Worm (Caenorhabditis elegans) whole organism, midembryonic: ENCODE measurements around the gene fbxa-210.

ENCODE experiments used
- T22C8.4 ChIP-seq: fragments of 200-800 bp; sonication (Bioruptor generic); IDR thresholded peaks from 2 replicates; pipeline ENCODE4 v1.3.6; 2022; ENCODE audit warnings: missing genetic modification characterization, missing compliant biosample characterization
- cog-1 ChIP-seq: sonication (generic microtip); optimal IDR thresholded peaks from 2 replicates; lab custom pipeline; 2016; ENCODE audit warnings: missing genetic modification characterization, missing compliant biosample characterization
- flt-1 ChIP-seq: fragments of 200-800 bp; sonication (Bioruptor generic); IDR thresholded peaks from 2 replicates; pipeline ENCODE4 v1.3.6; 2022; ENCODE audit warnings: missing genetic modification characterization, missing compliant biosample characterization
- klf-2 ChIP-seq: fragments of 200-800 bp; sonication (Bioruptor generic); conservative IDR thresholded peaks from 2 replicates; pipeline ENCODE4 v1.3.6; 2022; ENCODE audit warnings: missing genetic modification reagents, missing genetic modification characterization, missing compliant biosample characterization
- med-1 ChIP-seq: sonication (generic microtip); optimal IDR thresholded peaks from 2 replicates; lab custom pipeline; 2017; ENCODE audit warnings: missing genetic modification characterization, mild to moderate bottlenecking, missing compliant biosample characterization, antibody characterized with exemption, missing genetic modification reagents; ENCODE audit not compliant: insufficient read depth
- ref-1 ChIP-seq: fragments of 200-800 bp; sonication (Bioruptor generic); conservative IDR thresholded peaks from 2 replicates; pipeline ENCODE4 v1.3.6; 2022; ENCODE audit warnings: missing genetic modification reagents, missing genetic modification characterization, missing compliant biosample characterization
- tab-1 ChIP-seq: fragments of 200-800 bp; sonication (Bioruptor generic); IDR thresholded peaks from 2 replicates; pipeline ENCODE4 v1.3.6; 2022; ENCODE audit warnings: missing genetic modification characterization, missing compliant biosample characterization
- ztf-23 ChIP-seq: fragments of 200-800 bp; sonication (Bioruptor generic); IDR thresholded peaks from 2 replicates; pipeline ENCODE4 v1.3.6; 2022; ENCODE audit warnings: missing genetic modification reagents, missing genetic modification characterization, missing compliant biosample characterization
- ztf-29 ChIP-seq: fragments of 200-800 bp; sonication (Bioruptor generic); IDR thresholded peaks from 2 replicates; pipeline ENCODE4 v1.3.6; 2022; ENCODE audit warnings: missing genetic modification reagents, missing genetic modification characterization, missing compliant biosample characterization

The fbxa-210 gene

DNA sequence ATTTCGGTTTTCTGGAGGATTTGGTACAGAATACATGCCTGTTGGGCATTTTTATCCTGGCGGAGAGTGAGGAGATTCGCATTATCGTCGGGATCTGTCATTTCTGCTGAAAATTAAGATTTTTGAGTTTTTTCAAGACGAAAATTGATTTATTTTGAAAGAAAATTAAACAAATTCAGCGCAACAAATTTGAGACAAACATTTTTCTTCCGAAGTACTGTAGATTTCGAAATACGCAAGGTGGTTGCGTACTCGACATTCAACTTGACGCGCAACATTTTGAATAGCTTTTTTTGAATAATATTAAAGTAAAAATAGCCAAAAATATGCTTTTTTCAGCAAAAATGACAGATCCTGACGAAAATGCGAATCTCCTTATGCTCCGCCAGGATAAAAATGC lies 9.2 kb downstream of the fbxa-210 start, which contains the start of gene Y37H2A.7:
Gene Y37H2A.7 (minus strand): TSS at position 101 of the 400 bp plus-strand sequence.
- TF ChIP-seq ref-1 (GFP tag; lab: Robert Waterston, UW) = no peak
- TF ChIP-seq ztf-23 (GFP tag; lab: Robert Waterston, UW) = no peak
- no peak for TF ChIP-seq T22C8.4 (GFP tag; lab: Robert Waterston, UW)
- no peak for TF ChIP-seq cog-1 (tag; lab: Kevin White, UChicago)
- no peak for TF ChIP-seq ztf-29 (GFP tag; lab: Robert Waterston, UW)
- no peak for TF ChIP-seq flt-1 (GFP tag; lab: Robert Waterston, UW)
- no peak for TF ChIP-seq med-1
- no peak for TF ChIP-seq tab-1 (GFP tag; lab: Robert Waterston, UW)
- TF ChIP-seq klf-2 (GFP tag; lab: Robert Waterston, UW) = no peak

DNA sequence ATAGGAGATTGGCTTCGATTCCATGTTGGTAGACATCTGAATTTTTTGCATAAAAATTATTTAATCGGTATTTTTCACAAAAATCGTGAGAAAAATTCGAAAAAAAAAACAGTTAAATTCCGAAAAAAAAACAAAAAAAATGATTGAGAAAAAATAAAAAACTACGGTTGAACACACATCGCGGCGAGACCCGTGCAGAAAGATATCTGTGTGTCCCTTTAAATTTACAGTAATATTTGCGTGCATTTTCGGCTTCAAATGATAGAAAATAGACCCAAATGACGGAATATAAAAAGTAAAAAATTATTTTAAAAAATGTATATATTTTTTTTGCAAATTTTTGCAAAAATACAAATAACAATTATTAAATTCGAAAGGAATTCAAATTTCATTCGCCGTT lies 12.5 kb downstream of the fbxa-210 start:
- TF ChIP-seq med-1 (no peak), flt-1 (GFP tag; lab: Robert Waterston, UW) (no peak), tab-1 (GFP tag; lab: Robert Waterston, UW) (no peak), cog-1 (tag; lab: Kevin White, UChicago) (no peak), ztf-23 (GFP tag; lab: Robert Waterston, UW) (no peak), ztf-29 (GFP tag; lab: Robert Waterston, UW) (no peak), T22C8.4 (GFP tag; lab: Robert Waterston, UW) (no peak), klf-2 (GFP tag; lab: Robert Waterston, UW) (no peak), ref-1 (GFP tag; lab: Robert Waterston, UW) (no peak)

DNA sequence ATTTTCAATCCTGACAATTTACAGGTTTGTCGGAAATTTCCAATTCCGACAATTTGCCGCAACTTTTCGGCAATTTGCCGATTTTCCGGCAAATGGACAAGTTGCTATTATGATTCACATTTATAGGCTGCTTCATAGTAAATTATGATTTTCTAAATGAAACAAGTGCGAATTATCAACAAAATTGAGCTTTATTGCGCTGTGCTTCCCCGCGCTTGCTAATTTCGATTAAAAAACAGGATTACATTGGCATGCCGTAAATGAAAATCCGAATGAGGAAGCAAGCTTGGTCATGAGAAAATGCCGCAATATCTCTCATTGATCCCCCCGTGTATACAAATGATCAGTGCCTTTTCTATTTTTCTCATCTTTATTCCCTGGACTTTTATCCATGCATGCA lies 13.5 kb downstream of the fbxa-210 start, which contains the start of gene Y37H2A.10:
Gene Y37H2A.10 (plus strand): TSS at position 301 of the 400 bp plus-strand sequence.
- TF ChIP-seq ztf-23 (GFP tag; lab: Robert Waterston, UW) (no peak), T22C8.4 (GFP tag; lab: Robert Waterston, UW) (no peak), ztf-29 (GFP tag; lab: Robert Waterston, UW) (no peak), med-1 (no peak), klf-2 (GFP tag; lab: Robert Waterston, UW) (no peak), cog-1 (tag; lab: Kevin White, UChicago) (no peak), flt-1 (GFP tag; lab: Robert Waterston, UW) (no peak), tab-1 (GFP tag; lab: Robert Waterston, UW) (no peak), ref-1 (GFP tag; lab: Robert Waterston, UW) (no peak)

DNA sequence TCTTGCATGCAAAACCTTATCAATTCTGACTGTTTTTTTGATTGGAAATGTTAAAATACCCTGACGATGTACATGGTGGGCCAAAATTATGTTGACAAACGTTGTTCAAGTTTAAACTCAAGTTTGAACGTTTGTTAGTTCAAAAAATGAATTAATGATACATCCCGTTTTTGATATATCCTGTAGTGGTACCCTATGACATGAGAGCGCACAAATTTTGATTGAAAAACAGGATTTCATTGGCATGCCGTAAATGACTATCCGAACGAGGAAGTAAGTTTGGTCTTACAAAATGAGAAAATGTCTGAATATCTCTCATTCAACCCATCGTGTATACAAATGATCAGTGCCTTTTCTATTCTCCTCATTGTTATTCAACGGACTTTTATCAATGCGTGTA lies 16.0 kb downstream of the fbxa-210 start, which contains the start of gene Y37H2A.11:
Gene Y37H2A.11 (plus strand): TSS at position 301 of the 400 bp plus-strand sequence.
- TF ChIP-seq tab-1 (GFP tag; lab: Robert Waterston, UW) (no peak), klf-2 (GFP tag; lab: Robert Waterston, UW) (no peak), flt-1 (GFP tag; lab: Robert Waterston, UW) (no peak), ztf-23 (GFP tag; lab: Robert Waterston, UW) (no peak), cog-1 (tag; lab: Kevin White, UChicago) (no peak), ztf-29 (GFP tag; lab: Robert Waterston, UW) (no peak), T22C8.4 (GFP tag; lab: Robert Waterston, UW) (no peak), med-1 (no peak), ref-1 (GFP tag; lab: Robert Waterston, UW) (no peak)

DNA sequence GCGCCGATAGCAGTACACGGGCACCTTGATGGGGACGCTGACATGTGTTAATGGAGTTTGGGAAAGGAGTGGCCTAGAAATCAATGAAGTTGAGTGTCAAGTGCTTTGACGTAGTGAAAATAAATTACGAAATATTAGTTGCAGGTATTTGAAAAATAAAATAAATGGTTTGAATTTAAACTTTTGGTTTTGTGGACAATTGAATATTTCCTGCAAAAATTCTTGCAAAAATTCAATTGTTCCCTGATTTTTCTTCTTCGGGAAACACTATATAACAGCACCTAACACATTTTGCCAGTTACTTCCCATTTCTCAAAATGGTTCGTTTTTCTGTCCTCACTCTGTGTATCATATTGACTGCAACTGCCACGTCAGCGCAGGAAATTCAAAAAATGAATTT lies 17.4 kb downstream of the fbxa-210 start, which contains the start of gene Y37H2A.13:
Gene Y37H2A.13 (plus strand): TSS at position 301 of the 400 bp plus-strand sequence.
- no peak for TF ChIP-seq klf-2 (GFP tag; lab: Robert Waterston, UW)
- no peak for TF ChIP-seq flt-1 (GFP tag; lab: Robert Waterston, UW)
- no peak for TF ChIP-seq ztf-23 (GFP tag; lab: Robert Waterston, UW)
- no peak for TF ChIP-seq tab-1 (GFP tag; lab: Robert Waterston, UW)
- TF ChIP-seq med-1 = no peak
- TF ChIP-seq cog-1 (tag; lab: Kevin White, UChicago) = no peak
- no peak for TF ChIP-seq ref-1 (GFP tag; lab: Robert Waterston, UW)
- no peak for TF ChIP-seq ztf-29 (GFP tag; lab: Robert Waterston, UW)
- TF ChIP-seq T22C8.4 (GFP tag; lab: Robert Waterston, UW) = no peak

DNA sequence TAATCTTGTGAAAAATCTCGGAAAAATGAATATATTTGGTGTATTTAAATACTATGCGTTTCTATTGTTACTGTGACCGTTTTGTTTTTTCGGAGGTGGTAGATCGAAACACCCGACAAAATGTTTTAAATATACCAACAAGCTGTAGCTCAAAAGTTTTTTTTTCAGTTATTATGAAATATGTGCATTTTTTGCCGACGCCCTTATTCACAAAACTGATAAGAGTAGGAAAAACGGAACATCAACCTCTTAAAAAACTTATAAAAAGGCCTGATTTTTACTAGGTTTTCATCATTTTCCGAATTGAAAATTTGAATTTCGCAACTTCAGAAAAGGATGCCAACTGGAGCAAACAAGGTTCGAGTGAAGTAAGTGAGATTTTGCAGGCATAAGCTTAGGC lies 18.3 kb downstream of the fbxa-210 start, which contains the start of gene Y37H2A.14:
Gene Y37H2A.14 (plus strand): TSS at position 301 of the 400 bp plus-strand sequence.
- TF ChIP-seq flt-1 (GFP tag; lab: Robert Waterston, UW) (no peak), med-1 (no peak), ztf-23 (GFP tag; lab: Robert Waterston, UW) (no peak), klf-2 (GFP tag; lab: Robert Waterston, UW) (no peak), tab-1 (GFP tag; lab: Robert Waterston, UW) (no peak), ztf-29 (GFP tag; lab: Robert Waterston, UW) (no peak), cog-1 (tag; lab: Kevin White, UChicago) (no peak), ref-1 (GFP tag; lab: Robert Waterston, UW) (no peak), T22C8.4 (GFP tag; lab: Robert Waterston, UW) (no peak)

DNA sequence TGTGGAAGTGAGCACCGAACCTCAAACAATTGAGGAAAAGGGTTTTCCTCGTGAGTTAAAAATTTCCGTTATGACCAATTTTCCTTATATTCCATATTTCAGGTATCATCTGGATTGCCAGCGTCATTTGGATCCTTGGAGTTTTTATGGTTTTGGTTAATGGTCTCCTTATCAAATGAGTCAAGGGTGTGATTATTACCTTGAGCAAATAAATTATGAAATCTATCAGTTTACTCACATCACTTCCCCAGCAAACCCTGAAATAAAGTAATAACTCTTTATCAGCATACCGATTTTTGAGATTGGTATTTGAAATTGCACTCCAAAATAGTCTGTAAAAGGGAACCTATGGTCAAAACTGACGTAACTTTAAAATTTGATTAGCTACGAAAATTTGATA lies 19.3 kb downstream of the fbxa-210 start:
- TF ChIP-seq cog-1 (tag; lab: Kevin White, UChicago) (no peak), T22C8.4 (GFP tag; lab: Robert Waterston, UW) (no peak), ztf-23 (GFP tag; lab: Robert Waterston, UW) (no peak), flt-1 (GFP tag; lab: Robert Waterston, UW) (no peak), ztf-29 (GFP tag; lab: Robert Waterston, UW) (no peak), ref-1 (GFP tag; lab: Robert Waterston, UW) (no peak), med-1 (no peak), tab-1 (GFP tag; lab: Robert Waterston, UW) (no peak), klf-2 (GFP tag; lab: Robert Waterston, UW) (no peak)

DNA sequence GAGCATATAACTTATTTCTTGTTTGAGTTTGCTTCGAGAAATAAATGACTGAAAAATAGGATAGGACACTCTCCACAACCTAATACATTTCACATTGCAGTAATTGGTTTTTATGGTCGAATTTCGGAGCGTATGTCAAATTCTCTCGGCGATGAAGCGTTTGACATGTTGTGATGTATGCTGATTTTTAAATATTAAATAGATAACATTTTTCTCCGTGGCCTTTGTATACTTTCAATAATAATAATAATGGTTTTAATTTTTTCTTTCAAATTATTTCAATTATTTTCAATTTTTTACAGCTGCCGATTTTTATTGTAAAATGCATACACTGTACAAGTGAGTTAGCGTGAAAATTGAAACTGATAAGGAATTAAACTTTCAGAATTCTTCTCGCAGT lies 20.9 kb downstream of the fbxa-210 start, which contains the start of gene C14A6.3:
Gene C14A6.3 (plus strand): TSS at position 301 of the 400 bp plus-strand sequence.
- no peak for TF ChIP-seq med-1
- no peak for TF ChIP-seq flt-1 (GFP tag; lab: Robert Waterston, UW)
- TF ChIP-seq ref-1 (GFP tag; lab: Robert Waterston, UW) = no peak
- TF ChIP-seq tab-1 (GFP tag; lab: Robert Waterston, UW) = no peak
- TF ChIP-seq T22C8.4 (GFP tag; lab: Robert Waterston, UW) = no peak
- no peak for TF ChIP-seq klf-2 (GFP tag; lab: Robert Waterston, UW)
- TF ChIP-seq ztf-23 (GFP tag; lab: Robert Waterston, UW) = no peak
- no peak for TF ChIP-seq ztf-29 (GFP tag; lab: Robert Waterston, UW)
- TF ChIP-seq cog-1 (tag; lab: Kevin White, UChicago) = no peak
